Fruit fly (Drosophila melanogaster): ENCODE measurements around the gene SWIP.

SWIP gene

dm6 chrX:16279340-16279941 lies 34.1 kb upstream of the SWIP start (continued):
- TF ChIP-seq Bteb2 (GFP tag; optimal IDR thresholded peaks at IDR 0.05) (peak; percentile 22), Neu2 (GFP tag; optimal IDR thresholded peaks at IDR 0.05; ENCODE audit: borderline replicate concordance) (no peak), Tbp (GFP tag; optimal IDR thresholded peaks at IDR 0.05) (no peak), stwl (tag; optimal IDR thresholded peaks at IDR 0.05) (no peak), cad (GFP tag; optimal IDR thresholded peaks at IDR 0.05) (no peak), NC2β (GFP tag; optimal IDR thresholded peaks at IDR 0.05) (peak; percentile 30), CG12659 (GFP tag; optimal IDR thresholded peaks at IDR 0.05) (peak; percentile 55), CkIIα-i1 (GFP tag; IDR thresholded peaks at IDR 0.05) (peak; percentile 56; the same call in 1 of the 2 replicates), Sry-δ (GFP tag; optimal IDR thresholded peaks at IDR 0.05) (peak; percentile 35), CG12769 (tag; optimal IDR thresholded peaks at IDR 0.05) (peak; percentile 89), CG4854 (GFP tag; optimal IDR thresholded peaks at IDR 0.05) (peak; percentile 36), Six4 (GFP tag; optimal IDR thresholded peaks at IDR 0.05) (peak; percentile 58), croc (GFP tag; conservative IDR thresholded peaks at IDR 0.05) (peak; percentile 83), crol (GFP tag; IDR thresholded peaks at IDR 0.05) (peak; percentile 41; the same call in 1 of the 2 replicates), CG10431 (GFP tag; optimal IDR thresholded peaks at IDR 0.05) (no peak), H2.0 (GFP tag; IDR thresholded peaks at IDR 0.05) (peak; percentile 89), CG1792 (GFP tag; optimal IDR thresholded peaks at IDR 0.05) (peak; percentile 71), ems (GFP tag; optimal IDR thresholded peaks at IDR 0.05) (peak; percentile 75), jing (GFP tag; optimal IDR thresholded peaks at IDR 0.05) (peak; percentile 70), sim (GFP tag; IDR thresholded peaks at IDR 0.05) (peak; percentile 83), crp (GFP tag; optimal IDR thresholded peaks at IDR 0.05) (peak in 1 of 2 experiments; percentile 8), odd (GFP tag; optimal IDR thresholded peaks at IDR 0.05) (no peak), CG4282 (GFP tag; optimal IDR thresholded peaks at IDR 0.05) (no peak), usp (GFP tag; optimal IDR thresholded peaks at IDR 0.05) (no peak), p53 (GFP tag; optimal IDR thresholded peaks at IDR 0.05) (peak; percentile 77), Xbp1 (GFP tag; optimal IDR thresholded peaks at IDR 0.05) (peak; percentile 83), fd3F (GFP tag; optimal IDR thresholded peaks at IDR 0.05) (peak; percentile 52), CG9437 (GFP tag; optimal IDR thresholded peaks at IDR 0.05) (peak; percentile 51), CG34224 (GFP tag; IDR thresholded peaks at IDR 0.05; ENCODE audit: partially characterized antibody) (no peak), lab (GFP tag; optimal IDR thresholded peaks at IDR 0.05) (peak; percentile 84), mirr (GFP tag; optimal IDR thresholded peaks at IDR 0.05) (peak; percentile 8), tgo (GFP tag; IDR thresholded peaks at IDR 0.05) (peak; percentile 84), br (optimal IDR thresholded peaks at IDR 0.05) (no peak), CG3995 (GFP tag; optimal IDR thresholded peaks at IDR 0.05) (peak; percentile 33), cg (GFP tag; optimal IDR thresholded peaks at IDR 0.05) (no peak), Dbx (GFP tag; IDR thresholded peaks at IDR 0.05) (peak; percentile 90), sens (GFP tag) (peak; percentile 99), CG11695 (GFP tag; IDR thresholded peaks at IDR 0.05) (peak; percentile 79; the same call in 2 of the 3 replicates)

dm6 chrX:16281305-16281704 lies 32.2 kb upstream of the SWIP start:
- peak; percentile 10 for TF ChIP-seq CG6813 (GFP tag; optimal IDR thresholded peaks at IDR 0.05)
- no peak for TF ChIP-seq CG34422 (GFP tag; IDR thresholded peaks at IDR 0.05)
- TF ChIP-seq CG32532 (GFP tag; IDR thresholded peaks at IDR 0.05): no peak
- TF ChIP-seq psq (GFP tag; optimal IDR thresholded peaks at IDR 0.05): no peak
- no peak for TF ChIP-seq CG12391 (tag; optimal IDR thresholded peaks at IDR 0.05)
- TF ChIP-seq sd (tag; optimal IDR thresholded peaks at IDR 0.05): no peak
- no peak for TF ChIP-seq hb (GFP tag; IDR thresholded peaks at IDR 0.05; ENCODE audit: partially characterized antibody)
- TF ChIP-seq CG13894 (tag; optimal IDR thresholded peaks at IDR 0.05): peak; percentile 78
- peak; percentile 60 for TF ChIP-seq grn (GFP tag; optimal IDR thresholded peaks at IDR 0.05)
- no peak for TF ChIP-seq CG11398 (GFP tag; optimal IDR thresholded peaks at IDR 0.05)
- no peak for TF ChIP-seq en (GFP tag; optimal IDR thresholded peaks at IDR 0.05)
- TF ChIP-seq al (GFP tag; IDR thresholded peaks at IDR 0.05): no peak
- no peak for TF ChIP-seq CG15601 (tag; optimal IDR thresholded peaks at IDR 0.05)
- no peak for TF ChIP-seq org-1 (GFP tag; optimal IDR thresholded peaks at IDR 0.05)
- no peak for TF ChIP-seq CG15073 (GFP tag; optimal IDR thresholded peaks at IDR 0.05)
- no peak for TF ChIP-seq D19A (tag; optimal IDR thresholded peaks at IDR 0.05)
